Fruit fly (Drosophila melanogaster) whole organism, embryonic: ENCODE results near the gene CG15353.

Source experiments
- ATbp ChIP-seq: fragments of 200-800 bp; sonication (Bioruptor generic); optimal IDR thresholded peaks from 2 replicates; lab custom pipeline; 2017; ENCODE audit warnings: missing biosample characterization, mild to moderate bottlenecking, missing genetic modification characterization, missing genetic modification reagents
- BEAF-32 ChIP-seq: fragments of 200-800 bp; sonication (Bioruptor generic); optimal IDR thresholded peaks from 3 replicates; lab custom pipeline; 2017; ENCODE audit warnings: missing biosample characterization, missing genetic modification characterization, mild to moderate bottlenecking, moderate library complexity, missing genetic modification reagents
- CG10274 ChIP-seq: fragments of 200-800 bp; sonication (Bioruptor generic); optimal IDR thresholded peaks from 3 replicates; lab custom pipeline; 2017; ENCODE audit warnings: missing biosample characterization, mild to moderate bottlenecking, missing genetic modification characterization
- CG10565 ChIP-seq: fragments of 200-800 bp; sonication (Bioruptor generic); optimal IDR thresholded peaks from 3 replicates; lab custom pipeline; 2016; ENCODE audit warnings: missing biosample characterization, mild to moderate bottlenecking, missing genetic modification characterization
- CG11456 ChIP-seq: fragments of 200-800 bp; sonication (Bioruptor generic); IDR thresholded peaks from 3 replicates; pipeline ENCODE4 v1.3.6; 2022; ENCODE audit warnings: missing biosample characterization, missing genetic modification characterization
- CG11695 ChIP-seq: fragments of 200-800 bp; sonication (Bioruptor generic); IDR thresholded peaks from 3 replicates; pipeline ENCODE4 v1.3.6; 2022; ENCODE audit warnings: missing biosample characterization, missing genetic modification characterization
- CG13424 ChIP-seq: fragments of 200-800 bp; sonication (Bioruptor generic); optimal IDR thresholded peaks from 2 replicates; lab custom pipeline; 2019; ENCODE audit warnings: missing biosample characterization, mild to moderate bottlenecking, missing genetic modification characterization, moderate library complexity
- CG17186 ChIP-seq: fragments of 200-800 bp; sonication (Bioruptor generic); optimal IDR thresholded peaks from 3 replicates; lab custom pipeline; 2017; ENCODE audit warnings: missing biosample characterization, missing genetic modification reagents, missing genetic modification characterization
- CG18476 ChIP-seq: fragments of 200-800 bp; sonication (Bioruptor generic); optimal IDR thresholded peaks from 2 replicates; lab custom pipeline; 2016; ENCODE audit warnings: missing biosample characterization, mild to moderate bottlenecking, missing genetic modification characterization
- CG32767 ChIP-seq: fragments of 200-800 bp; sonication (Bioruptor generic); IDR thresholded peaks from 2 replicates; pipeline ENCODE4 v1.3.6; 2022; ENCODE audit warnings: missing biosample characterization, missing genetic modification characterization
- CG42726 ChIP-seq: fragments of 200-800 bp; sonication (Bioruptor generic); IDR thresholded peaks from 2 replicates; pipeline ENCODE4 v1.3.6; 2022; ENCODE audit warnings: missing biosample characterization, missing genetic modification characterization; ENCODE audit not compliant: partially characterized antibody
- CG4328 ChIP-seq: fragments of 200-800 bp; sonication (Bioruptor generic); optimal IDR thresholded peaks from 3 replicates; lab custom pipeline; 2017; ENCODE audit warnings: missing biosample characterization, missing genetic modification reagents, missing genetic modification characterization
- CG4360 ChIP-seq: fragments of 200-800 bp; sonication (Bioruptor generic); IDR thresholded peaks from 2 replicates; pipeline ENCODE4 v1.3.6; 2022; ENCODE audit warnings: missing biosample characterization, missing genetic modification characterization
- CG8388 ChIP-seq: fragments of 200-800 bp; sonication (Bioruptor generic); optimal IDR thresholded peaks from 2 replicates; lab custom pipeline; 2019; ENCODE audit warnings: missing biosample characterization, mild to moderate bottlenecking, missing genetic modification characterization, moderate library complexity
- CG9876 ChIP-seq: fragments of 200-800 bp; sonication (Bioruptor generic); optimal IDR thresholded peaks from 2 replicates; lab custom pipeline; 2016; ENCODE audit warnings: missing biosample characterization, missing genetic modification characterization
- D19B ChIP-seq: fragments of 200-800 bp; sonication (Bioruptor generic); optimal IDR thresholded peaks from 2 replicates; lab custom pipeline; 2017; ENCODE audit warnings: missing biosample characterization, mild to moderate bottlenecking, missing genetic modification characterization
- ERR ChIP-seq: fragments of 200-800 bp; sonication (Bioruptor generic); optimal IDR thresholded peaks from 2 replicates; lab custom pipeline; 2016; ENCODE audit warnings: missing biosample characterization, missing genetic modification characterization
- Elba2 ChIP-seq: fragments of 200-800 bp; sonication (Bioruptor generic); optimal IDR thresholded peaks from 3 replicates; lab custom pipeline; 2016; ENCODE audit warnings: missing biosample characterization, missing genetic modification characterization
- Ets65A ChIP-seq: fragments of 200-800 bp; sonication (Bioruptor generic); peaks from one replicate; lab custom pipeline; 2016; ENCODE audit warnings: missing biosample characterization, missing genetic modification characterization
- Hey ChIP-seq: fragments of 200-800 bp; sonication (Bioruptor generic); optimal IDR thresholded peaks from 3 replicates; lab custom pipeline; 2018; ENCODE audit warnings: missing biosample characterization, mild to moderate bottlenecking, missing genetic modification characterization
- MTF-1 ChIP-seq: fragments of 200-800 bp; sonication (Bioruptor generic); optimal IDR thresholded peaks from 2 replicates; lab custom pipeline; 2018; ENCODE audit warnings: missing biosample characterization, mild to moderate bottlenecking, missing genetic modification characterization, borderline replicate concordance
- Nf-YB ChIP-seq: fragments of 200-800 bp; sonication (Bioruptor generic); optimal IDR thresholded peaks from 3 replicates; lab custom pipeline; 2019; ENCODE audit warnings: missing biosample characterization, mild to moderate bottlenecking, missing genetic modification characterization, moderate library complexity
- Nf-YC ChIP-seq: fragments of 200-800 bp; optimal IDR thresholded peaks from 3 replicates; lab custom pipeline; 2019; ENCODE audit warnings: missing biosample characterization, mild to moderate bottlenecking, missing genetic modification characterization, moderate library complexity
- Pdp1 ChIP-seq, 2 experiments: fragments of 200-800 bp; sonication (Bioruptor generic); optimal IDR thresholded peaks; 3 replicates each; lab custom pipeline; 2016; ENCODE audit warnings: missing biosample characterization in 2 of 2, missing genetic modification characterization in 2 of 2, mild to moderate bottlenecking in 1 of 2, moderate library complexity in 1 of 2
- Usf ChIP-seq: fragments of 200-800 bp; sonication (Bioruptor generic); optimal IDR thresholded peaks from 2 replicates; lab custom pipeline; 2017; ENCODE audit warnings: missing genotype, missing biosample characterization, missing genetic modification characterization
- chif ChIP-seq, 2 experiments: fragments of 200-800 bp; sonication (Bioruptor generic); optimal IDR thresholded peaks; 3 replicates each; lab custom pipeline; 2016; ENCODE audit warnings: missing biosample characterization in 2 of 2, missing genetic modification characterization in 2 of 2
- crol ChIP-seq: fragments of 200-800 bp; sonication (Bioruptor generic); IDR thresholded peaks from 2 replicates; pipeline ENCODE4 v1.3.6; 2022; ENCODE audit warnings: missing biosample characterization, missing genetic modification characterization
- cwo ChIP-seq: fragments of 200-800 bp; sonication (Bioruptor generic); optimal IDR thresholded peaks from 3 replicates; lab custom pipeline; 2017; ENCODE audit warnings: missing biosample characterization, missing genetic modification characterization, mild to moderate bottlenecking, moderate library complexity, missing genetic modification reagents
- gcm ChIP-seq: fragments of 200-800 bp; sonication (Bioruptor generic); optimal IDR thresholded peaks from 2 replicates; lab custom pipeline; 2019; ENCODE audit warnings: missing biosample characterization, mild to moderate bottlenecking, missing genetic modification characterization, moderate library complexity
- gsb-n ChIP-seq: fragments of 200-800 bp; sonication (Bioruptor generic); optimal IDR thresholded peaks from 3 replicates; lab custom pipeline; 2018; ENCODE audit warnings: missing biosample characterization, mild to moderate bottlenecking, missing genetic modification characterization
- h ChIP-seq: fragments of >200 bp; optimal IDR thresholded peaks from 2 replicates; lab custom pipeline; 2017
- insv ChIP-seq, 2 experiments: fragments of 200-800 bp; sonication (Bioruptor generic); optimal IDR thresholded peaks; 3 replicates each; lab custom pipeline; 2016 to 2018; ENCODE audit warnings: missing biosample characterization in 2 of 2, missing genetic modification characterization in 2 of 2
- inv ChIP-seq: fragments of 200-800 bp; sonication (Bioruptor generic); IDR thresholded peaks from 2 replicates; pipeline ENCODE4 v1.3.6; 2022; ENCODE audit warnings: missing biosample characterization, missing genetic modification characterization; ENCODE audit not compliant: partially characterized antibody
- lmd ChIP-seq: fragments of 200-800 bp; sonication (Bioruptor generic); IDR thresholded peaks from 2 replicates; pipeline ENCODE4 v1.3.6; 2022; ENCODE audit warnings: missing biosample characterization, missing genetic modification characterization
- pum ChIP-seq: fragments of 200-800 bp; sonication (Bioruptor generic); optimal IDR thresholded peaks from 2 replicates; lab custom pipeline; 2016; ENCODE audit warnings: missing biosample characterization, missing genetic modification characterization
- sens ChIP-seq: fragments of 200-800 bp; sonication (Bioruptor generic); peaks from one replicate; lab custom pipeline; 2016; ENCODE audit warnings: missing biosample characterization, missing genetic modification characterization
- seq ChIP-seq: fragments of 200-800 bp; sonication (Bioruptor generic); IDR thresholded peaks from 2 replicates; pipeline ENCODE4 v1.3.6; 2022; ENCODE audit warnings: missing biosample characterization, missing genetic modification characterization
- sisA ChIP-seq: fragments of 200-800 bp; sonication (Bioruptor generic); IDR thresholded peaks from 2 replicates; pipeline ENCODE4 v1.3.6; 2022; ENCODE audit warnings: missing biosample characterization, missing genetic modification characterization
- sqz ChIP-seq: fragments of 200-800 bp; sonication (Bioruptor generic); optimal IDR thresholded peaks from 3 replicates; lab custom pipeline; 2018; ENCODE audit warnings: missing biosample characterization, mild to moderate bottlenecking, missing genetic modification characterization
- tll ChIP-seq, 2 experiments: fragments of 200-800 bp in 1 of 2; fragments of >200 bp in 1 of 2; sonication (Bioruptor generic) in 1 of 2; optimal IDR thresholded peaks; 2 replicates each; lab custom pipeline; 2017 to 2019; ENCODE audit warnings: missing biosample characterization in 2 of 2, missing genetic modification characterization in 2 of 2, mild to moderate bottlenecking in 1 of 2, moderate library complexity in 1 of 2
- vnd ChIP-seq: fragments of 200-800 bp; sonication (Bioruptor generic); IDR thresholded peaks from 3 replicates; pipeline ENCODE4 v1.3.6; 2022; ENCODE audit warnings: missing biosample characterization, missing genetic modification characterization; ENCODE audit not compliant: partially characterized antibody

The CG15353 gene

dm6 chr2L:1967861-1968260, 39.1 kb downstream of the CG15353 start:
- TF ChIP-seq CG4328 (GFP tag; lab: Kevin White, UChicago) (no peak), Elba2 (GFP tag; lab: Kevin White, UChicago) (no peak), ERR (no peak), CG11695 (GFP tag; lab: Robert Waterston, UW) (no peak), inv (GFP tag; lab: Robert Waterston, UW) (no peak), Ets65A (GFP tag; lab: Kevin White, UChicago) (peak; percentile 57), CG13424 (tag; lab: Kevin White, UChicago) (no peak), Usf (GFP tag; lab: Kevin White, UChicago) (no peak), Pdp1 (GFP tag; optimal IDR thresholded peaks at IDR 0.05; lab: Kevin White, UChicago) (peak in 1 of 2 experiments; percentile 71), sqz (GFP tag; lab: Kevin White, UChicago) (no peak), CG9876 (GFP tag; lab: Kevin White, UChicago) (no peak), ATbp (GFP tag; lab: Kevin White, UChicago) (no peak)

DNA sequence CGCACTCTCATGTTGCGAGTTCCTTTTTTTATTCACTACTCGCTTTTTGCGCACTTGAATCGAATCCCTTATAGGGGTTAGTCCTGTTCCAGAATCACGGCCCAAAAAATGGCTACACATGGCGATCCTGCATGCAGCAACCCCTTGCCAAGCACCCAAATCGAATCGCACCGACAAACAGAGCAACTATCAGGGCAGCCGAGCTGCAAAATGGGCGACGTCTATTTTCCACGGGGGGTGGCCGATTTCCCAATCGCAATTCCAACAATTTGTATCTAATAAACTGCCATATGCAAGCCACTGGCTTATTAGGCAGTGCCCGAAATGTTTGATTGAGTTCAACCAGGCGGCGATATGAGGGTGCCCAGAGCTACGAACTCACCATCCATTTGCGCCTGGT, 39.7 kb downstream of the CG15353 start:
- TF ChIP-seq Nf-YC, result peak; percentile 76
- TF ChIP-seq gsb-n (tag; lab: Kevin White, UChicago), result peak; percentile 67
- peak; percentile 44 for TF ChIP-seq gcm
- 0 out of 3 replicates have a peak, but pooled peaks have one; percentile 5 for TF ChIP-seq CG11456 (GFP tag; lab: Robert Waterston, UW)
- TF ChIP-seq pum, result no peak
- TF ChIP-seq seq (GFP tag; lab: Robert Waterston, UW), result peak; percentile 64; the same call in 1 of the 2 replicates
- no peak for TF ChIP-seq sisA (GFP tag; lab: Robert Waterston, UW)
- TF ChIP-seq Nf-YB (GFP tag; lab: Kevin White, UChicago), result peak; percentile 83

- TF ChIP-seq crol (GFP tag; lab: Robert Waterston, UW) (no peak), cwo (GFP tag; lab: Kevin White, UChicago) (no peak), MTF-1 (no peak), Hey (tag; lab: Kevin White, UChicago) (peak; percentile 97), sens (no peak), CG8388 (GFP tag; lab: Kevin White, UChicago) (no peak), h (lab: Kevin White, UChicago) (no peak), D19B (GFP tag; lab: Kevin White, UChicago) (no peak), CG10274 (GFP tag; lab: Kevin White, UChicago) (no peak), lmd (GFP tag; lab: Robert Waterston, UW) (no peak), CG32767 (no peak), chif (GFP tag; optimal IDR thresholded peaks at IDR 0.05; lab: Kevin White, UChicago) (no peak), BEAF-32 (no peak), tll (GFP tag; optimal IDR thresholded peaks at IDR 0.05; lab: Kevin White, UChicago) (peak in 1 of 2 experiments; percentile 76), CG4360 (GFP tag; lab: Robert Waterston, UW) (peak; percentile 70), CG10565 (GFP tag; lab: Kevin White, UChicago) (no peak), Nf-YC (peak; percentile 13), insv (GFP tag; optimal IDR thresholded peaks at IDR 0.05; lab: Kevin White, UChicago) (no peak), CG18476 (GFP tag; lab: Kevin White, UChicago) (peak; percentile 44), CG42726 (GFP tag; lab: Robert Waterston, UW) (no peak), vnd (GFP tag; lab: Robert Waterston, UW) (no peak), CG17186 (GFP tag; lab: Kevin White, UChicago) (no peak)
- TF ChIP-seq, all 482 proteins: peak for 5
Observed at dm6 chr2L:1961932-1962496, 45.0 kb downstream of the CG15353 start.
